Fruit fly (Drosophila melanogaster) whole organism, embryonic: Measurements from ENCODE around the gene CG32236.

Experiments used
- Abd-B ChIP-seq: fragments of 200-800 bp; sonication (Bioruptor generic); optimal IDR thresholded peaks from 2 replicates; lab custom pipeline; 2018; ENCODE audit warnings: missing biosample characterization, mild to moderate bottlenecking, missing genetic modification characterization, moderate library complexity
- Aef1 ChIP-seq: fragments of 200-800 bp; sonication (Bioruptor generic); IDR thresholded peaks from 3 replicates; pipeline ENCODE4 v1.3.6; 2022; ENCODE audit warnings: missing biosample characterization, missing genetic modification characterization
- B-H2 ChIP-seq: fragments of 200-800 bp; sonication (Bioruptor generic); optimal IDR thresholded peaks from 2 replicates; lab custom pipeline; 2018; ENCODE audit warnings: missing biosample characterization, mild to moderate bottlenecking, missing genetic modification characterization
- Blimp-1 ChIP-seq: fragments of 200-800 bp; sonication (Bioruptor generic); optimal IDR thresholded peaks from 3 replicates; lab custom pipeline; 2018; ENCODE audit warnings: missing biosample characterization, missing genetic modification characterization, mild to moderate bottlenecking, moderate library complexity, missing genetic modification reagents
- CG12155 ChIP-seq: fragments of 200-800 bp; sonication (Bioruptor generic); optimal IDR thresholded peaks from 3 replicates; lab custom pipeline; 2016; ENCODE audit warnings: missing biosample characterization, missing genetic modification characterization
- CG12391 ChIP-seq: fragments of 200-800 bp; sonication (Bioruptor generic); optimal IDR thresholded peaks from 3 replicates; lab custom pipeline; 2018; ENCODE audit warnings: missing biosample characterization, mild to moderate bottlenecking, missing genetic modification characterization, moderate library complexity
- CG13775 ChIP-seq: fragments of 200-800 bp; sonication (Bioruptor generic); optimal IDR thresholded peaks from 3 replicates; lab custom pipeline; 2017; ENCODE audit warnings: missing biosample characterization, mild to moderate bottlenecking, missing genetic modification characterization
- CG14667 ChIP-seq: fragments of 200-800 bp; sonication (Bioruptor generic); IDR thresholded peaks from 2 replicates; pipeline ENCODE4 v1.3.6; 2022; ENCODE audit warnings: missing biosample characterization, missing genetic modification characterization
- CG16813 ChIP-seq: fragments of 200-800 bp; sonication (Bioruptor generic); IDR thresholded peaks from 3 replicates; pipeline ENCODE4 v1.3.6; 2022; ENCODE audit warnings: missing biosample characterization, missing genetic modification characterization; ENCODE audit not compliant: partially characterized antibody
- CG18476 ChIP-seq: fragments of 200-800 bp; sonication (Bioruptor generic); optimal IDR thresholded peaks from 2 replicates; lab custom pipeline; 2016; ENCODE audit warnings: missing biosample characterization, mild to moderate bottlenecking, missing genetic modification characterization
- CG2875 ChIP-seq: fragments of 200-800 bp; sonication (Bioruptor generic); optimal IDR thresholded peaks from 2 replicates; lab custom pipeline; 2017; ENCODE audit warnings: missing biosample characterization, mild to moderate bottlenecking, missing genetic modification characterization, missing genetic modification reagents
- CG4424 ChIP-seq: fragments of 200-800 bp; sonication (Bioruptor generic); optimal IDR thresholded peaks from 3 replicates; lab custom pipeline; 2016; ENCODE audit warnings: missing biosample characterization, missing genetic modification characterization
- CG6854 ChIP-seq: fragments of 200-800 bp; sonication (Bioruptor generic); optimal IDR thresholded peaks from 3 replicates; lab custom pipeline; 2017; ENCODE audit warnings: missing biosample characterization, mild to moderate bottlenecking, missing genetic modification characterization
- CG7839 ChIP-seq: fragments of 200-800 bp; sonication (Bioruptor generic); optimal IDR thresholded peaks from 3 replicates; lab custom pipeline; 2018; ENCODE audit warnings: missing biosample characterization, mild to moderate bottlenecking, missing genetic modification characterization, moderate library complexity
- CG8359 ChIP-seq: fragments of 200-800 bp; sonication (Bioruptor generic); optimal IDR thresholded peaks from 2 replicates; lab custom pipeline; 2017; ENCODE audit warnings: missing biosample characterization, mild to moderate bottlenecking, missing genetic modification characterization, borderline replicate concordance
- CG8478 ChIP-seq: fragments of >200 bp; optimal IDR thresholded peaks from 2 replicates; lab custom pipeline; 2018
- CG9932 ChIP-seq: fragments of 200-800 bp; sonication (Bioruptor generic); IDR thresholded peaks from 2 replicates; pipeline ENCODE4 v1.3.6; 2022; ENCODE audit warnings: missing biosample characterization, missing genetic modification characterization
- Drgx ChIP-seq: fragments of 200-800 bp; sonication (Bioruptor generic); IDR thresholded peaks from 2 replicates; pipeline ENCODE4 v1.3.6; 2022; ENCODE audit warnings: missing biosample characterization, missing genetic modification characterization
- Hey ChIP-seq: fragments of 200-800 bp; sonication (Bioruptor generic); optimal IDR thresholded peaks from 3 replicates; lab custom pipeline; 2018; ENCODE audit warnings: missing biosample characterization, mild to moderate bottlenecking, missing genetic modification characterization
- HmgD ChIP-seq: fragments of 200-800 bp; sonication (Bioruptor generic); optimal IDR thresholded peaks from 3 replicates; lab custom pipeline; 2016; ENCODE audit warnings: missing biosample characterization, missing genetic modification characterization
- Hsf ChIP-seq: fragments of 200-800 bp; sonication (Bioruptor generic); optimal IDR thresholded peaks from 3 replicates; lab custom pipeline; 2016; ENCODE audit warnings: missing biosample characterization, missing genetic modification characterization
- Lhr ChIP-seq: fragments of 200-800 bp; sonication (Bioruptor generic); optimal IDR thresholded peaks from 3 replicates; lab custom pipeline; 2017; ENCODE audit warnings: mild to moderate bottlenecking, missing biosample characterization, missing genetic modification reagents, missing genetic modification characterization
- Lim3 ChIP-seq: fragments of 200-800 bp; sonication (Bioruptor generic); IDR thresholded peaks from 2 replicates; pipeline ENCODE4 v1.3.6; 2022; ENCODE audit warnings: missing biosample characterization, missing genetic modification characterization
- Optix ChIP-seq: fragments of 200-800 bp; sonication (Bioruptor generic); IDR thresholded peaks from 3 replicates; pipeline ENCODE4 v1.3.6; 2022; ENCODE audit warnings: missing biosample characterization, missing genetic modification characterization
- Pdp1 ChIP-seq, 2 experiments: fragments of 200-800 bp; sonication (Bioruptor generic); optimal IDR thresholded peaks; 3 replicates each; lab custom pipeline; 2016; ENCODE audit warnings: missing biosample characterization in 2 of 2, missing genetic modification characterization in 2 of 2, mild to moderate bottlenecking in 1 of 2, moderate library complexity in 1 of 2
- Sox100B ChIP-seq: fragments of 200-800 bp; sonication (Bioruptor generic); optimal IDR thresholded peaks from 3 replicates; lab custom pipeline; 2018; ENCODE audit warnings: missing biosample characterization, mild to moderate bottlenecking, missing genetic modification characterization
- Sry-δ ChIP-seq: fragments of 200-800 bp; sonication (Bioruptor generic); optimal IDR thresholded peaks from 2 replicates; lab custom pipeline; 2016; ENCODE audit warnings: missing biosample characterization, missing genetic modification characterization
- cad ChIP-seq: fragments of >200 bp; optimal IDR thresholded peaks from 2 replicates; lab custom pipeline; 2017; ENCODE audit warnings: missing biosample characterization, missing genetic modification characterization
- chif ChIP-seq, 2 experiments: fragments of 200-800 bp; sonication (Bioruptor generic); optimal IDR thresholded peaks; 3 replicates each; lab custom pipeline; 2016; ENCODE audit warnings: missing biosample characterization in 2 of 2, missing genetic modification characterization in 2 of 2
- ci ChIP-seq: fragments of 200-800 bp; sonication (Bioruptor generic); IDR thresholded peaks from 3 replicates; pipeline ENCODE4 v1.3.6; 2022; ENCODE audit warnings: missing biosample characterization, missing genetic modification characterization
- dan ChIP-seq: fragments of 200-800 bp; sonication (Bioruptor generic); IDR thresholded peaks from 2 replicates; pipeline ENCODE4 v1.3.6; 2022; ENCODE audit warnings: missing biosample characterization, missing genetic modification characterization
- dm ChIP-seq: fragments of 200-800 bp; sonication (Bioruptor generic); optimal IDR thresholded peaks from 3 replicates; lab custom pipeline; 2016; ENCODE audit warnings: missing biosample characterization, missing genetic modification characterization
- eve ChIP-seq, 2 experiments: fragments of >200 bp; optimal IDR thresholded peaks; 2 replicates each; lab custom pipeline; 2017; ENCODE audit warnings: missing biosample characterization in 2 of 2, missing genetic modification characterization in 2 of 2
- fd64A ChIP-seq: fragments of 200-800 bp; sonication (Bioruptor generic); optimal IDR thresholded peaks from 3 replicates; lab custom pipeline; 2018; ENCODE audit warnings: missing biosample characterization, mild to moderate bottlenecking, missing genetic modification characterization
- gcm ChIP-seq: fragments of 200-800 bp; sonication (Bioruptor generic); optimal IDR thresholded peaks from 2 replicates; lab custom pipeline; 2019; ENCODE audit warnings: missing biosample characterization, mild to moderate bottlenecking, missing genetic modification characterization, moderate library complexity
- gsb ChIP-seq: fragments of 200-800 bp; sonication (Bioruptor generic); IDR thresholded peaks from 2 replicates; pipeline ENCODE4 v1.3.6; 2022; ENCODE audit warnings: missing biosample characterization, missing genetic modification characterization
- insv ChIP-seq, 2 experiments: fragments of 200-800 bp; sonication (Bioruptor generic); optimal IDR thresholded peaks; 3 replicates each; lab custom pipeline; 2016 to 2018; ENCODE audit warnings: missing biosample characterization in 2 of 2, missing genetic modification characterization in 2 of 2
- jumu ChIP-seq: fragments of 200-800 bp; sonication (Bioruptor generic); optimal IDR thresholded peaks from 3 replicates; lab custom pipeline; 2016; ENCODE audit warnings: missing biosample characterization, missing genetic modification characterization
- klu ChIP-seq: fragments of 200-800 bp; sonication (Bioruptor generic); IDR thresholded peaks from 2 replicates; pipeline ENCODE4 v1.3.6; 2022; ENCODE audit warnings: missing biosample characterization, missing genetic modification characterization
- lab ChIP-seq: fragments of 200-800 bp; sonication (Bioruptor generic); optimal IDR thresholded peaks from 3 replicates; lab custom pipeline; 2017; ENCODE audit warnings: missing biosample characterization, missing genetic modification characterization, mild to moderate bottlenecking, moderate library complexity, missing genetic modification reagents
- lov ChIP-seq, 2 experiments: fragments of 200-800 bp in 1 of 2; fragments of >200 bp in 1 of 2; sonication (Bioruptor generic) in 1 of 2; IDR thresholded peaks in 1 of 2; optimal IDR thresholded peaks in 1 of 2; 2 replicates in 1 of 2; 3 replicates in 1 of 2; pipeline versions ENCODE4 v1.3.6 to Lab custom; 2017 to 2022; ENCODE audit warnings: missing biosample characterization in 1 of 2, missing genetic modification characterization in 1 of 2
- maf-S ChIP-seq: fragments of 200-800 bp; sonication (Bioruptor generic); optimal IDR thresholded peaks from 2 replicates; lab custom pipeline; 2016; ENCODE audit warnings: missing biosample characterization, missing genetic modification characterization
- mam ChIP-seq: fragments of 200-800 bp; sonication (Bioruptor generic); optimal IDR thresholded peaks from 3 replicates; lab custom pipeline; 2016; ENCODE audit warnings: missing biosample characterization, missing genetic modification characterization
- mirr ChIP-seq: fragments of 200-800 bp; sonication (Bioruptor generic); optimal IDR thresholded peaks from 3 replicates; lab custom pipeline; 2018; ENCODE audit warnings: missing biosample characterization, mild to moderate bottlenecking, missing genetic modification characterization
- pb ChIP-seq: fragments of 200-800 bp; sonication (Bioruptor generic); optimal IDR thresholded peaks from 3 replicates; lab custom pipeline; 2016; ENCODE audit warnings: missing biosample characterization, missing genetic modification characterization
- pzg ChIP-seq: fragments of 200-800 bp; sonication (Bioruptor generic); optimal IDR thresholded peaks from 3 replicates; lab custom pipeline; 2018; ENCODE audit warnings: missing biosample characterization, mild to moderate bottlenecking, missing genetic modification characterization, moderate library complexity
- sima ChIP-seq: fragments of 200-800 bp; sonication (Bioruptor generic); optimal IDR thresholded peaks from 2 replicates; lab custom pipeline; 2016; ENCODE audit warnings: missing biosample characterization, missing genetic modification characterization
- slou ChIP-seq: fragments of 200-800 bp; sonication (Bioruptor generic); optimal IDR thresholded peaks from 3 replicates; lab custom pipeline; 2016; ENCODE audit warnings: missing biosample characterization, missing genetic modification characterization
- vfl ChIP-seq: fragments of 200-800 bp; sonication (Bioruptor generic); optimal IDR thresholded peaks from 2 replicates; lab custom pipeline; 2016; ENCODE audit warnings: missing biosample characterization, missing genetic modification characterization
- zen2 ChIP-seq: fragments of 200-800 bp; sonication (Bioruptor generic); IDR thresholded peaks from 3 replicates; pipeline ENCODE4 v1.3.6; 2022; ENCODE audit warnings: missing biosample characterization, missing genetic modification characterization; ENCODE audit not compliant: partially characterized antibody
- zfh1 ChIP-seq: fragments of 200-800 bp; sonication (Bioruptor generic); IDR thresholded peaks from 3 replicates; pipeline ENCODE4 v1.3.6; 2022; ENCODE audit warnings: missing biosample characterization, missing genetic modification characterization

The CG32236 gene

dm6 chr3L:4698032-4698431 is 30.8 kb upstream of the CG32236 start (continued):
- peak; percentile 50 for TF ChIP-seq CG2875
- peak; percentile 77 for TF ChIP-seq maf-S (GFP tag; lab: Kevin White, UChicago)
- TF ChIP-seq Blimp-1 (GFP tag; lab: Kevin White, UChicago) = peak; percentile 81
- no peak for TF ChIP-seq B-H2 (GFP tag; lab: Kevin White, UChicago)
- peak; percentile 84 for TF ChIP-seq CG9932 (GFP tag; lab: Robert Waterston, UW)
- peak; percentile 69 for TF ChIP-seq CG14667 (GFP tag; lab: Robert Waterston, UW)
- TF ChIP-seq CG12391 (tag; lab: Kevin White, UChicago) = peak; percentile 82
- no peak for TF ChIP-seq insv (GFP tag; optimal IDR thresholded peaks at IDR 0.05; lab: Kevin White, UChicago)
- TF ChIP-seq CG7839 (tag; lab: Kevin White, UChicago) = peak; percentile 88
- TF ChIP-seq Sry-δ (GFP tag; lab: Kevin White, UChicago) = peak; percentile 49
- TF ChIP-seq CG12155 (GFP tag; lab: Kevin White, UChicago) = peak; percentile 77
- TF ChIP-seq Lim3 (GFP tag; lab: Robert Waterston, UW) = no peak
- peak; percentile 59 for TF ChIP-seq mirr (GFP tag; lab: Kevin White, UChicago)
- peak; percentile 86 for TF ChIP-seq Aef1 (GFP tag; lab: Robert Waterston, UW)
- no peak for TF ChIP-seq cad
- TF ChIP-seq Optix (GFP tag; lab: Robert Waterston, UW) = peak; percentile 84
- TF ChIP-seq gcm (GFP tag; lab: Kevin White, UChicago) = peak; percentile 58
- TF ChIP-seq CG8359 (GFP tag; lab: Kevin White, UChicago) = peak; percentile 61
- peak; percentile 50 for TF ChIP-seq Hey (tag; lab: Kevin White, UChicago)
- no peak for TF ChIP-seq CG16813 (GFP tag; lab: Robert Waterston, UW)
- TF ChIP-seq eve (GFP tag; optimal IDR thresholded peaks at IDR 0.05; lab: Kevin White, UChicago) = peak in 1 of 2 experiments; percentile 91
- peak; percentile 65 for TF ChIP-seq jumu (GFP tag; lab: Kevin White, UChicago)
- peak; percentile 61 for TF ChIP-seq mam (GFP tag; lab: Kevin White, UChicago)
- TF ChIP-seq pzg (GFP tag; lab: Kevin White, UChicago) = no peak
- peak; percentile 71 for TF ChIP-seq fd64A (GFP tag; lab: Kevin White, UChicago)
- TF ChIP-seq CG8478 (lab: Kevin White, UChicago) = no peak
- TF ChIP-seq gsb (GFP tag; lab: Robert Waterston, UW) = peak; percentile 79
- peak; percentile 81 for TF ChIP-seq Drgx (GFP tag; lab: Robert Waterston, UW)
- TF ChIP-seq Pdp1 (GFP tag; optimal IDR thresholded peaks at IDR 0.05; lab: Kevin White, UChicago) = peak; percentile 83 to 85
- peak; percentile 64 for TF ChIP-seq dm (GFP tag; lab: Kevin White, UChicago)
- TF ChIP-seq ci (GFP tag; lab: Robert Waterston, UW) = peak; percentile 94
- peak; percentile 48 for TF ChIP-seq slou
- peak; percentile 82 for TF ChIP-seq zfh1 (GFP tag; lab: Robert Waterston, UW)
- TF ChIP-seq zen2 (GFP tag; lab: Robert Waterston, UW) = no peak
- TF ChIP-seq Abd-B = peak; percentile 75
- peak; percentile 59 for TF ChIP-seq pb (GFP tag; lab: Kevin White, UChicago)
- peak; percentile 63 for TF ChIP-seq CG13775
- TF ChIP-seq klu (GFP tag; lab: Robert Waterston, UW) = peak; percentile 53; the same call in 1 of the 2 replicates
- TF ChIP-seq CG4424 (GFP tag; lab: Kevin White, UChicago) = peak; percentile 79
- TF ChIP-seq Hsf (GFP tag; lab: Kevin White, UChicago) = peak; percentile 86
- no peak for TF ChIP-seq sima (GFP tag; lab: Kevin White, UChicago)
- TF ChIP-seq chif (GFP tag; optimal IDR thresholded peaks at IDR 0.05; lab: Kevin White, UChicago) = peak; percentile 84 to 87
- TF ChIP-seq CG6854 (GFP tag; lab: Kevin White, UChicago) = peak; percentile 65
- TF ChIP-seq lab = peak; percentile 89
- peak; percentile 33 for TF ChIP-seq Lhr (GFP tag; lab: Kevin White, UChicago)
- peak; percentile 70 for TF ChIP-seq CG18476 (GFP tag; lab: Kevin White, UChicago)
- peak; percentile 76 for TF ChIP-seq Sox100B
- no peak for TF ChIP-seq dan (GFP tag; lab: Robert Waterston, UW)
- TF ChIP-seq HmgD (GFP tag; lab: Kevin White, UChicago) = peak; percentile 62
- TF ChIP-seq lov (optimal IDR thresholded peaks at IDR 0.05; lab: Kevin White, UChicago) = no peak
- TF ChIP-seq lov (GFP tag; IDR thresholded peaks at IDR 0.05; lab: Robert Waterston, UW) = peak; percentile 80
- peak; percentile 42 for TF ChIP-seq vfl (GFP tag; lab: Kevin White, UChicago)
